Fruit fly (Drosophila melanogaster) whole organism, prepupa: Measurements from ENCODE around the gene ppk14.

Experiments used
- Blimp-1 ChIP-seq: fragments of 200-800 bp; sonication (Bioruptor generic); optimal IDR thresholded peaks from 3 replicates; lab custom pipeline; 2017; ENCODE audit warnings: missing biosample characterization, missing genetic modification characterization, mild to moderate bottlenecking, moderate library complexity, missing genetic modification reagents
- CG10631 ChIP-seq: fragments of 200-800 bp; sonication (Bioruptor generic); optimal IDR thresholded peaks from 2 replicates; lab custom pipeline; 2016; ENCODE audit warnings: missing biosample characterization, missing genetic modification characterization
- CG10669 ChIP-seq: fragments of 200-800 bp; sonication (Bioruptor generic); optimal IDR thresholded peaks from 3 replicates; lab custom pipeline; 2018; ENCODE audit warnings: missing biosample characterization, mild to moderate bottlenecking, missing genetic modification characterization, moderate library complexity
- CG11762 ChIP-seq: fragments of 200-800 bp; sonication (Bioruptor generic); optimal IDR thresholded peaks from 3 replicates; lab custom pipeline; 2016; ENCODE audit warnings: missing biosample characterization, missing genetic modification characterization; ENCODE audit not compliant: insufficient read depth
- CG11902 ChIP-seq: fragments of 200-800 bp; sonication (Bioruptor generic); optimal IDR thresholded peaks from 3 replicates; lab custom pipeline; 2016; ENCODE audit warnings: missing biosample characterization, missing genetic modification characterization
- CG15336 ChIP-seq: fragments of 200-800 bp; sonication (Bioruptor generic); IDR thresholded peaks from 2 replicates; pipeline ENCODE4 v1.3.6; 2022; ENCODE audit warnings: missing biosample characterization, missing genetic modification characterization
- CG31627 ChIP-seq: fragments of 200-800 bp; sonication (Bioruptor generic); optimal IDR thresholded peaks from 3 replicates; lab custom pipeline; 2016; ENCODE audit warnings: missing biosample characterization, missing genetic modification characterization
- CG32006 ChIP-seq: fragments of 200-800 bp; sonication (Bioruptor generic); optimal IDR thresholded peaks from 3 replicates; lab custom pipeline; 2017; ENCODE audit warnings: missing biosample characterization, mild to moderate bottlenecking, missing genetic modification characterization
- CG4318 ChIP-seq: fragments of 200-800 bp; sonication (Bioruptor generic); optimal IDR thresholded peaks from 3 replicates; lab custom pipeline; 2017; ENCODE audit warnings: missing biosample characterization, mild to moderate bottlenecking, missing genetic modification characterization
- CG6163 ChIP-seq: fragments of 200-800 bp; sonication (Bioruptor generic); IDR thresholded peaks from 3 replicates; pipeline ENCODE4 v1.3.6; 2022; ENCODE audit warnings: missing biosample characterization, missing genetic modification characterization
- CG6276 ChIP-seq: fragments of 200-800 bp; sonication (Bioruptor generic); optimal IDR thresholded peaks from 2 replicates; lab custom pipeline; 2017; ENCODE audit warnings: missing biosample characterization, mild to moderate bottlenecking, missing genetic modification characterization
- CG6792 ChIP-seq: fragments of 200-800 bp; sonication (Bioruptor generic); optimal IDR thresholded peaks from 3 replicates; lab custom pipeline; 2016; ENCODE audit warnings: missing biosample characterization, missing genetic modification characterization
- CG6854 ChIP-seq: fragments of 200-800 bp; sonication (Bioruptor generic); optimal IDR thresholded peaks from 2 replicates; lab custom pipeline; 2017; ENCODE audit warnings: missing biosample characterization, mild to moderate bottlenecking, missing genetic modification characterization
- CG7368 ChIP-seq: fragments of 200-800 bp; sonication (Bioruptor generic); optimal IDR thresholded peaks from 3 replicates; lab custom pipeline; 2016; ENCODE audit warnings: missing biosample characterization, missing genetic modification characterization
- CG8119 ChIP-seq: fragments of 200-800 bp; sonication (Bioruptor generic); IDR thresholded peaks from 3 replicates; pipeline ENCODE4 v1.3.6; 2022; ENCODE audit warnings: missing biosample characterization, missing genetic modification characterization
- CG8319 ChIP-seq: fragments of 200-800 bp; sonication (Bioruptor generic); optimal IDR thresholded peaks from 3 replicates; lab custom pipeline; 2016; ENCODE audit warnings: missing biosample characterization, missing genetic modification characterization
- CG8632 ChIP-seq: fragments of 200-800 bp; sonication (Bioruptor generic); optimal IDR thresholded peaks from 3 replicates; lab custom pipeline; 2016; ENCODE audit warnings: missing biosample characterization, missing genetic modification characterization
- CG9139 ChIP-seq: fragments of 200-800 bp; sonication (Bioruptor generic); optimal IDR thresholded peaks from 3 replicates; lab custom pipeline; 2017; ENCODE audit warnings: missing biosample characterization, mild to moderate bottlenecking, missing genetic modification characterization
- Eip75B ChIP-seq: fragments of 200-800 bp; sonication (Bioruptor generic); optimal IDR thresholded peaks from 3 replicates; lab custom pipeline; 2016; ENCODE audit warnings: missing biosample characterization, missing genetic modification characterization
- Eip78C ChIP-seq: fragments of 200-800 bp; sonication (Bioruptor generic); peaks from one replicate; lab custom pipeline; 2016; ENCODE audit warnings: missing biosample characterization, missing genetic modification characterization
- Eip93F ChIP-seq: fragments of 200-800 bp; sonication (Bioruptor generic); optimal IDR thresholded peaks from 2 replicates; lab custom pipeline; 2016; ENCODE audit warnings: missing biosample characterization, mild to moderate bottlenecking, missing genetic modification characterization
- Ets21C ChIP-seq: fragments of 200-800 bp; sonication (Bioruptor generic); optimal IDR thresholded peaks from 3 replicates; lab custom pipeline; 2016; ENCODE audit warnings: missing biosample characterization, missing genetic modification characterization
- Ets96B ChIP-seq: fragments of 200-800 bp; optimal IDR thresholded peaks from 2 replicates; lab custom pipeline; 2019; ENCODE audit warnings: missing biosample characterization, mild to moderate bottlenecking, missing genetic modification characterization, moderate library complexity
- Gug ChIP-seq: fragments of 200-800 bp; sonication (Bioruptor generic); IDR thresholded peaks from 2 replicates; pipeline ENCODE4 v1.3.6; 2022; ENCODE audit warnings: missing biosample characterization, missing genetic modification characterization
- Hr4 ChIP-seq: fragments of 200-800 bp; sonication (Bioruptor generic); optimal IDR thresholded peaks from 3 replicates; lab custom pipeline; 2016; ENCODE audit warnings: missing biosample characterization, missing genetic modification characterization
- Lpt ChIP-seq: fragments of 200-800 bp; sonication (Bioruptor generic); optimal IDR thresholded peaks from 3 replicates; lab custom pipeline; 2016; ENCODE audit warnings: missing biosample characterization, missing genetic modification characterization
- Smox ChIP-seq: fragments of 200-800 bp; sonication (Bioruptor generic); optimal IDR thresholded peaks from 3 replicates; lab custom pipeline; 2016; ENCODE audit warnings: missing biosample characterization, missing genetic modification characterization
- Sox102F ChIP-seq: fragments of 200-800 bp; sonication (Bioruptor generic); optimal IDR thresholded peaks from 2 replicates; lab custom pipeline; 2016; ENCODE audit warnings: missing biosample characterization, mild to moderate bottlenecking, missing genetic modification characterization
- Sox14 ChIP-seq: fragments of 200-800 bp; sonication (Bioruptor generic); optimal IDR thresholded peaks from 3 replicates; lab custom pipeline; 2016; ENCODE audit warnings: missing biosample characterization, missing genetic modification characterization
- achi ChIP-seq: fragments of 200-800 bp; sonication (Bioruptor generic); optimal IDR thresholded peaks from 3 replicates; lab custom pipeline; 2016; ENCODE audit warnings: missing biosample characterization, missing genetic modification characterization
- cyc ChIP-seq: fragments of 200-800 bp; sonication (Bioruptor generic); optimal IDR thresholded peaks from 3 replicates; lab custom pipeline; 2016; ENCODE audit warnings: missing biosample characterization, missing genetic modification characterization
- eg ChIP-seq: fragments of 200-800 bp; sonication (Bioruptor generic); IDR thresholded peaks from 3 replicates; pipeline ENCODE4 v1.3.6; 2022; ENCODE audit warnings: missing biosample characterization, missing genetic modification characterization
- esn ChIP-seq: fragments of 200-800 bp; sonication (Bioruptor generic); optimal IDR thresholded peaks from 2 replicates; lab custom pipeline; 2016; ENCODE audit warnings: missing biosample characterization, mild to moderate bottlenecking, missing genetic modification characterization, moderate library complexity
- fd85E ChIP-seq: fragments of 200-800 bp; sonication (Bioruptor generic); optimal IDR thresholded peaks from 3 replicates; lab custom pipeline; 2016; ENCODE audit warnings: missing biosample characterization, missing genetic modification characterization
- fkh ChIP-seq: fragments of 200-800 bp; sonication (Bioruptor generic); optimal IDR thresholded peaks from 3 replicates; lab custom pipeline; 2017; ENCODE audit warnings: missing biosample characterization, mild to moderate bottlenecking, missing genetic modification characterization, moderate library complexity
- lz ChIP-seq: fragments of 200-800 bp; sonication (Bioruptor generic); optimal IDR thresholded peaks from 3 replicates; lab custom pipeline; 2016; ENCODE audit warnings: missing biosample characterization, missing genetic modification characterization
- net ChIP-seq: fragments of 200-800 bp; sonication (Bioruptor generic); optimal IDR thresholded peaks from 3 replicates; lab custom pipeline; 2016; ENCODE audit warnings: missing biosample characterization, missing genetic modification characterization
- pdm3 ChIP-seq: fragments of 200-800 bp; sonication (Bioruptor generic); optimal IDR thresholded peaks from 3 replicates; lab custom pipeline; 2016; ENCODE audit warnings: missing biosample characterization, missing genetic modification characterization
- spab ChIP-seq: fragments of 200-800 bp; sonication (Bioruptor generic); optimal IDR thresholded peaks from 2 replicates; lab custom pipeline; 2017; ENCODE audit warnings: missing biosample characterization, mild to moderate bottlenecking, missing genetic modification characterization, missing genetic modification reagents
- topi ChIP-seq: fragments of 200-800 bp; sonication (Bioruptor generic); optimal IDR thresholded peaks from 3 replicates; lab custom pipeline; 2016; ENCODE audit warnings: missing biosample characterization, missing genetic modification characterization
- vri ChIP-seq: fragments of 200-800 bp; sonication (Bioruptor generic); optimal IDR thresholded peaks from 3 replicates; lab custom pipeline; 2016; ENCODE audit warnings: missing biosample characterization, mild to moderate bottlenecking, missing genetic modification characterization

ppk14 gene

DNA sequence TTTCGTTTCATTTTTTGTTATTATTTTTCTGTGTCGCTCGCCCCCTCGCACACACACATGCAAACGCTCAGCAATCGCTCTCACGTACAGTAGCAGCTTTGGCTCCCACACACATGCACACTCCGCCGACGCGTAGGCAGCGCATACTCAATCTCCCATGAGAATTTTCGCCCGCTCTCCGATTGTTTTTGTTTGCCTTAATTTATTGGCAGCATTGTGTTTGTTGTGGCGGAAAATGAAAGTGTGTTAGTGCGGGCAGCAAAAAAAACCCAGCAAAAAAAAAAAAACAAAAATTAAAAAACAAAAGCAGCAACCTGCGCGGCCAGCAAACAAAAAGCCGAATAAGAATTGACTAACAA, 30.4 kb upstream of the ppk14 start (continued):
- TF ChIP-seq Blimp-1 (GFP tag; lab: Kevin White, UChicago): peak; percentile 71
- no peak for TF ChIP-seq fd85E (GFP tag; lab: Kevin White, UChicago)
- TF ChIP-seq Lpt (GFP tag; lab: Kevin White, UChicago): peak; percentile 72
- no peak for TF ChIP-seq CG11902 (GFP tag; lab: Kevin White, UChicago)
- TF ChIP-seq Eip75B (GFP tag; lab: Kevin White, UChicago): no peak
- peak; percentile 22 for TF ChIP-seq CG11762 (GFP tag; lab: Kevin White, UChicago)
- peak; percentile 30 for TF ChIP-seq Sox14 (GFP tag; lab: Kevin White, UChicago)

DNA sequence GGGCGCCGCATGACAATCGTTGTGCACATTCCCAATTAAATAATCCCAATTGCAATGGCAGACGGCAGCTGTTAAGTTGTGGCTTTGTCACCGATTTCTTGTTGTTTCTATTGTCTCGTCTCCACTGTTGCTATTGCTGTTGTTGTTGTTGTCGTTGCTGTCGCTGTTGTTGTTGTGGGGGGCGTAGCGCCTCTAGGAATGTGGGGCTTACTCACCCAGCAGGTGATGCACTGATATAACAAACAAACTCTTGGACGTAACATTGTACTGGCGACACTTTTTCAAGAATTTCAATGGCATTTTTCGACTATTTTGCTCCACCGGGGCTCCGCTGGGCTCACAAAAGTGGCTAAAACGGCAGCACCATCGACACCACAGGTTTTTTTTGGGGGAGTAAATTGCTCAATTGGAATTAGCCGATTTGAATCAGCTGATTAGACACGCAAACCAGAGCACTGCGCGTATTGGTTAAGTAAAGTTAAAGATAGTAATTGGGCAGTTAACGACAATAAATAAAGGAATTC, 16.9 kb upstream of the ppk14 start:
- no peak for TF ChIP-seq CG8319 (GFP tag; lab: Kevin White, UChicago)
- TF ChIP-seq CG7368 (GFP tag; lab: Kevin White, UChicago): no peak

DNA sequence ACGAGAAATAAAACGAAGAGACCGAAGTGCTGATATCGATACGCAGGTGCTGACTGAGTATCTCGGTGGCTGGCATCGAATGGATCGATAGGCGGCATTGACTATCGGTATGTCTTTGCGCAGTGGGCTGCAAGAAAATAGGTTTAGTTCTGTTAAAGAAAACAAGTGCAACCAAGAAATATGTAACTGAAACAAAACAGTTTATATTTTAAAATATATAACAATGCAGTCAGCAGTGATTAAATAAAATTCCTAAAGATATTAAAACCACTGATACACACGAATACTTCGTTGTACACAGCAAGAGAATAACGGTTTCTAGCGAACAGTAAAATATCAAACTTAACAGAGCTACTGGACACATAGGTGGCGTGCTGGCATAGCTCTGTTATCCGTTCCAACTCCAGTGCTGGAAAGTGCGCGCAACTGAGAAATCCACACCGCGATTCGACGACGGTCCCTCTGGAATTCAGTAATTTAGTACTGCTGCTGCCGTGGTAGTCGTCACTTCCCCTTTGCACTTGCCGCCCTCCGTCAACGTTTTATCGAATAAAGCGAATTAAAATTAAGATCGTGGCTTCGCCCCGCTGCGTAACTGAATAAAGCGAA, 16.3 kb upstream of the ppk14 start, which contains the start of the genes Pez and Cpr:
Pez (minus strand) TSS at position 305 of the 609 bp plus-strand sequence.
Cpr (plus strand) TSS at position 470 of the 609 bp plus-strand sequence.
- 0 out of 2 replicates have a peak, but pooled peaks have one; percentile 6 for TF ChIP-seq CG15336 (GFP tag; lab: Robert Waterston, UW)
- peak; percentile 21 for TF ChIP-seq cyc (GFP tag; lab: Kevin White, UChicago)
- TF ChIP-seq CG11762 (GFP tag; lab: Kevin White, UChicago): no peak
- TF ChIP-seq lz: peak; percentile 24
- no peak for TF ChIP-seq Hr4
- TF ChIP-seq CG10631 (GFP tag; lab: Kevin White, UChicago): no peak
- TF ChIP-seq Ets96B (tag; lab: Kevin White, UChicago): no peak
- TF ChIP-seq CG8319 (GFP tag; lab: Kevin White, UChicago): no peak
- TF ChIP-seq CG9139 (GFP tag; lab: Kevin White, UChicago): no peak
- peak; percentile 25 for TF ChIP-seq esn (GFP tag; lab: Kevin White, UChicago)
- peak; percentile 26 for TF ChIP-seq CG31627 (GFP tag; lab: Kevin White, UChicago)
- TF ChIP-seq CG6163 (GFP tag; lab: Robert Waterston, UW): peak; percentile 47
- TF ChIP-seq vri (GFP tag; lab: Kevin White, UChicago): peak; percentile 33
- TF ChIP-seq Sox102F (GFP tag; lab: Kevin White, UChicago): no peak
- no peak for TF ChIP-seq CG7368 (GFP tag; lab: Kevin White, UChicago)
- TF ChIP-seq Eip93F: peak; percentile 7
- TF ChIP-seq Sox14 (GFP tag; lab: Kevin White, UChicago): peak; percentile 28
- peak; percentile 23 for TF ChIP-seq topi (GFP tag; lab: Kevin White, UChicago)
- TF ChIP-seq eg (GFP tag; lab: Robert Waterston, UW): peak; percentile 56; the same call in 1 of the 3 replicates
- TF ChIP-seq Eip78C: peak; percentile 47
- TF ChIP-seq, all 60 proteins: peak for 12

DNA sequence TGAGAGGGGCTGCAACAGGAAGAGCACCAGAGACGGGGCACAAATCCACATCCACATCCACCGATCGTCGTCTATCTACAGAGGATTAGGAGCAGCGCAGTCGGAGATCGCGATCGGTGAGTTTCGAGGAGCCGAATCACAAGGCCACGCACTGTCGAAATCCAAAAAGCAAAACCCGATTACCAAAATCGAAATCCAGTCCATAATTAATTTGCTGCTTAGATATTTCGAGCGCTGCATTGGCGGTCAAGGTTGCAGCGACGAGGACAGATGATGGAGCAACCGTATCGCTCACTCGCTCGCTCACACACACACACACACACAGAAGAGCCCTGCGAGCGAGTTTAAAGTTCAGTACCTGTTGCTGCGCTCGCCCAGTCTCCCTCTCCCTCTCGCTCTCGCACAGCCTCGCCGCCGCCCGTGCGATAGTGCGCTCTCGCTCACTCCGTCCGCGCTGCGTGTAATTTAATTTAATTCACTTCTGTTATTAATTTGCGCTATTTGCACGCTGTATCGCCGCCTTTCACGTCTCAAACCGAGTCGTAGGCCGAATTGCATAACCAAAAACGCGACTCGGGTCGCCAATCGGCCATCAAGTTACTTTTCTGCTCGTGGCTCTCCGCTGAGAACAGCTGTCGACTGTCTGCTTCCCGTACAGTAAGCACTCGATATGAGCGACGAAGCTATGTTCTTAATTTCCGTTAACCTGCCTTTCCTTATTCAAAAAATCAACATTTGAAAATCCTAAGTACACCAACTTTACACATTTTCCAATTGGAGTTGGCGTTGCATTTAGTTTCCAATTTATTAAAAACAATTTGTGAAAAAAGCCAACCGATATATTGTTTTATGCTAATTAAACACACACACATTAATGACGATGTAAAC, 15.5 kb upstream of the ppk14 start:
- no peak for TF ChIP-seq CG8319 (GFP tag; lab: Kevin White, UChicago)
- peak; percentile 55 for TF ChIP-seq CG6276
- TF ChIP-seq Eip78C: peak; percentile 81
- TF ChIP-seq Lpt (GFP tag; lab: Kevin White, UChicago): no peak
- no peak for TF ChIP-seq CG11902 (GFP tag; lab: Kevin White, UChicago)
- peak; percentile 2 for TF ChIP-seq Ets96B (tag; lab: Kevin White, UChicago)
- peak; percentile 57 for TF ChIP-seq CG8119 (GFP tag; lab: Robert Waterston, UW)
- peak; percentile 40; the same call in 2 of the 3 replicates for TF ChIP-seq eg (GFP tag; lab: Robert Waterston, UW)
- peak; percentile 27 for TF ChIP-seq CG10669 (GFP tag; lab: Kevin White, UChicago)
- no peak for TF ChIP-seq net (GFP tag; lab: Kevin White, UChicago)
- TF ChIP-seq CG6854: peak; percentile 62
- TF ChIP-seq CG4318 (GFP tag; lab: Kevin White, UChicago): no peak
- peak; percentile 26 for TF ChIP-seq CG6792 (GFP tag; lab: Kevin White, UChicago)
- no peak for TF ChIP-seq pdm3 (GFP tag; lab: Kevin White, UChicago)
- TF ChIP-seq spab: peak; percentile 28
- TF ChIP-seq CG8632 (GFP tag; lab: Kevin White, UChicago): peak; percentile 6
- TF ChIP-seq Ets21C (GFP tag; lab: Kevin White, UChicago): peak; percentile 42
- TF ChIP-seq Gug (GFP tag; lab: Robert Waterston, UW): peak; percentile 13; the same call in 1 of the 2 replicates
- peak; percentile 54 for TF ChIP-seq lz
- TF ChIP-seq fkh (GFP tag; lab: Kevin White, UChicago): peak; percentile 0
- TF ChIP-seq CG32006 (GFP tag; lab: Kevin White, UChicago): no peak
- TF ChIP-seq Smox (GFP tag; lab: Kevin White, UChicago): no peak
- peak; percentile 6 for TF ChIP-seq achi
